Fruit fly (Drosophila melanogaster): ENCODE results near the gene CG13114.
A peak's percentile ranks its signal among the peaks of the same experiment; 100 is the strongest.

DNA sequence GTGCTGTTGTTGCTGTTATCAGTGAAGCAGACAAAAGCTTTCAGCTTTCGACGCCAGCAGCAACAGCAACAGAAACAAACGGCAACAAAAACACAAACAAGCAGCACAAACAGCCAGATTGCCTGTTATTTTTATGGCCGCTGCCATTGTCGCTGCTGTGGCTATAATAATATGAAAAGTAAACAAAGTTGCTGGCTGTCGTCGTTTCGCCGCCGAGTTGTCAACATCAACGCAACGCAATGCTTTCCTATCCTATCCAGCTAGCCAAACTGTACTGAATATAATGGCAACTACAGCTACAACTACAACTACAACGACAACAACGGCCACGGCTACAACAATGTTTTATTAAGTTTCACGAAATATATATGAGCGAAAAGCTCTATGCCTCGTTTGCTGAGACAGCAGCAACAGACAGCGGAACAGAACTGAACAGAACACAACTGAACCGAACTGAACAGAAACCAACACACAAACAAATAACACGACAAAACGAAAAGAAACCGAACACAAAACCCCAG is 25.1 kb downstream of the CG13114 start:
- TF ChIP-seq CG1620 (GFP tag; optimal IDR thresholded peaks at IDR 0.05) (no peak), bab1 (GFP tag; optimal IDR thresholded peaks at IDR 0.05) (peak; percentile 89), cic (GFP tag; optimal IDR thresholded peaks at IDR 0.05) (no peak), Hr96 (GFP tag; optimal IDR thresholded peaks at IDR 0.05) (no peak), kay (GFP tag; ENCODE audit: borderline replicate concordance) (peak; percentile 90), CG5204 (GFP tag; optimal IDR thresholded peaks at IDR 0.05) (no peak), CG14711 (tag; optimal IDR thresholded peaks at IDR 0.05) (peak; percentile 41), CG7101 (tag; optimal IDR thresholded peaks at IDR 0.05) (peak; percentile 48), cnc (optimal IDR thresholded peaks at IDR 0.05) (no peak), CG11617 (GFP tag; optimal IDR thresholded peaks at IDR 0.05) (peak; percentile 8), ovo (GFP tag; optimal IDR thresholded peaks at IDR 0.05) (peak; percentile 3), Mnt (GFP tag; optimal IDR thresholded peaks at IDR 0.05) (no peak), Crg-1 (GFP tag; optimal IDR thresholded peaks at IDR 0.05) (peak; percentile 64), CG12768 (GFP tag; optimal IDR thresholded peaks at IDR 0.05) (no peak)

All from whole organism, adult.